Worm (Caenorhabditis elegans): ENCODE data around the gene cyn-3.

The cyn-3 gene

DNA sequence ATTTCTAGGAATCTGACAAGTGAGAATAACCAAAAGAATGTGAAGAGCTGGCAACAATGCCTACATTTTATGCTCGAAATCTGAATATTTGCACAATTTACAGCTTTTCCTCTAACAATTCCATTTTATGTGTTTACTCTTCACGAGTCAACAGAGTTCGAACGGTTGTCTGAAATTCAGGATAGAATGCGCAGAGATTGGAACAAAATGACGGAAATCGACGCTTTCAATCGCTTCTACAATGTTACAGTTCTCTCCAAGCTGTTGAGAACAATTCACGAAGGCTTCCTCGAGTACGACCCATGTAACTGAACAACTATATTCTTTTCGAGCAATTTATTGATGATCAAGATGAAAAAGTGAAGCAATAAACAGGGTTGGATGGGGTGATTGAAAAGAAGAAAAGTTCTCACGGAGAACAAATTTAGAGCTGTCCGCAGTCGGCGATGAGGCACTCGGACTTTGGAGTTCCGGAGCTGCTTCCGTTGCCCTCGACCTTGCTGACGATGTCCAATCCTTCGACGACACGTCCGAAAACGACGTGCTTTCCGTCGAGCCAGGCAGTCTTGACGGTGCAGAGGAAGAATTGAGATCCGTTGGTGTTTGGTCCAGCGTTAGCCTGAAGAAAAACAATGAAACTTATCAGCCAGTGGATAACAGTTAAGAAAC is 3.3 kb upstream of the cyn-3 start, which contains the start of gene Y75B12B.3:
Gene Y75B12B.3, minus strand, starts transcription at position 21 of the 669 bp plus-strand sequence.
- no peak for TF ChIP-seq ztf-7 (tag; optimal IDR thresholded peaks at IDR 0.05)
- TF ChIP-seq daf-16 (GFP tag; optimal IDR thresholded peaks at IDR 0.05): no peak
- no peak for TF ChIP-seq daf-16 (tag; optimal IDR thresholded peaks at IDR 0.05)
- no peak for TF ChIP-seq nhr-76 (tag; optimal IDR thresholded peaks at IDR 0.05)
- peak; percentile 33; the same call in 1 of the 2 replicates for TF ChIP-seq vab-7 (GFP tag; IDR thresholded peaks at IDR 0.05)
- no peak for TF ChIP-seq skn-1 (tag; optimal IDR thresholded peaks at IDR 0.05)
- peak; percentile 46; the same call in 1 of the 2 replicates for TF ChIP-seq Y48G9A.11 (GFP tag; IDR thresholded peaks at IDR 0.05)
- no peak for TF ChIP-seq F26F4.8 (GFP tag; conservative IDR thresholded peaks at IDR 0.05)
- no peak for TF ChIP-seq nhr-42 (GFP tag; IDR thresholded peaks at IDR 0.05)
- no peak for TF ChIP-seq lin-39 (tag; optimal IDR thresholded peaks at IDR 0.05)
- TF ChIP-seq mdl-1 (tag; optimal IDR thresholded peaks at IDR 0.05): no peak
- TF ChIP-seq spr-3 (GFP tag; optimal IDR thresholded peaks at IDR 0.05): no peak
- TF ChIP-seq unc-39 (tag; optimal IDR thresholded peaks at IDR 0.05): no peak
- no peak for TF ChIP-seq lir-3 (tag; optimal IDR thresholded peaks at IDR 0.05)
- no peak for TF ChIP-seq dmd-9 (GFP tag; IDR thresholded peaks at IDR 0.05)
- no peak for TF ChIP-seq lin-29 (GFP tag; IDR thresholded peaks at IDR 0.05)
- TF ChIP-seq nhr-6 (tag; optimal IDR thresholded peaks at IDR 0.05): no peak
- TF ChIP-seq nhr-48 (tag; optimal IDR thresholded peaks at IDR 0.05): no peak
- TF ChIP-seq unc-62 (GFP tag; optimal IDR thresholded peaks at IDR 0.05 in 1 of 2): no peak
- no peak for TF ChIP-seq unc-62 (tag; optimal IDR thresholded peaks at IDR 0.05)
- no peak; the same call in 1 of the 2 replicates for TF ChIP-seq pha-4 (GFP tag; IDR thresholded peaks at IDR 0.05)
- no peak for TF ChIP-seq pha-4 (tag; optimal IDR thresholded peaks at IDR 0.05)
- TF ChIP-seq nhr-25 (tag; optimal IDR thresholded peaks at IDR 0.05; ENCODE audit: borderline replicate concordance, insufficient read depth): no peak
- TF ChIP-seq lim-7 (GFP tag; IDR thresholded peaks at IDR 0.05): 0 out of 2 replicates have a peak, but pooled peaks have one; percentile 48
- TF ChIP-seq ama-1 (optimal IDR thresholded peaks at IDR 0.05): peak; percentile 92
- TF ChIP-seq nhr-10 (tag; optimal IDR thresholded peaks at IDR 0.05): no peak
- TF ChIP-seq egl-43 (GFP tag; IDR thresholded peaks at IDR 0.05): peak; percentile 68
- TF ChIP-seq Y5F2A.4 (GFP tag; optimal IDR thresholded peaks at IDR 0.05): no peak
- peak in 1 of 2 experiments; percentile 1 for TF ChIP-seq lsy-2 (tag; optimal IDR thresholded peaks at IDR 0.05)
- TF ChIP-seq nhr-237 (tag; optimal IDR thresholded peaks at IDR 0.05): no peak
- TF ChIP-seq attf-4 (tag; optimal IDR thresholded peaks at IDR 0.05): no peak
- TF ChIP-seq mxl-2 (GFP tag; conservative IDR thresholded peaks at IDR 0.05): no peak
- no peak for TF ChIP-seq zip-2 (tag; optimal IDR thresholded peaks at IDR 0.05)
- no peak for TF ChIP-seq nhr-11 (tag; optimal IDR thresholded peaks at IDR 0.05)
- TF ChIP-seq cey-2 (tag; optimal IDR thresholded peaks at IDR 0.05; ENCODE audit: borderline replicate concordance, insufficient read depth): no peak
- no peak for TF ChIP-seq ceh-28 (tag; optimal IDR thresholded peaks at IDR 0.05)
- TF ChIP-seq nhr-102 (tag; optimal IDR thresholded peaks at IDR 0.05): peak; percentile 2
- no peak for TF ChIP-seq F10B5.3 (tag; optimal IDR thresholded peaks at IDR 0.05)
- no peak for TF ChIP-seq pqm-1 (tag; optimal IDR thresholded peaks at IDR 0.05)
- TF ChIP-seq snpc-4 (tag; optimal IDR thresholded peaks at IDR 0.05): no peak
- TF ChIP-seq F44E2.7 (GFP tag; IDR thresholded peaks at IDR 0.05): no peak
- no peak for TF ChIP-seq ztf-11 (tag; optimal IDR thresholded peaks at IDR 0.05)
- 0 out of 2 replicates have a peak, but pooled peaks have one; percentile 42 for TF ChIP-seq mdt-29 (GFP tag; IDR thresholded peaks at IDR 0.05)
- no peak for TF ChIP-seq saeg-2 (GFP tag; IDR thresholded peaks at IDR 0.05)
- no peak for TF ChIP-seq egl-27 (tag; optimal IDR thresholded peaks at IDR 0.05)
- TF ChIP-seq daf-19 (GFP tag; conservative IDR thresholded peaks at IDR 0.05): no peak
- TF ChIP-seq ZK337.2 (GFP tag; IDR thresholded peaks at IDR 0.05): no peak
- TF ChIP-seq nhr-111 (GFP tag; optimal IDR thresholded peaks at IDR 0.05): no peak
- no peak for TF ChIP-seq ceh-82 (tag; optimal IDR thresholded peaks at IDR 0.05)
- peak; percentile 13 for TF ChIP-seq sdz-12 (GFP tag; optimal IDR thresholded peaks at IDR 0.05)
- TF ChIP-seq R02D3.7 (tag; optimal IDR thresholded peaks at IDR 0.05): no peak
- TF ChIP-seq zfp-3 (GFP tag; conservative IDR thresholded peaks at IDR 0.05): no peak
